Fruit fly (Drosophila melanogaster) whole organism, embryonic: ENCODE results near the gene DAAM.

Experiments used
- ATbp ChIP-seq: fragments of 200-800 bp; sonication (Bioruptor generic); optimal IDR thresholded peaks from 2 replicates; lab custom pipeline; 2017; ENCODE audit warnings: missing biosample characterization, mild to moderate bottlenecking, missing genetic modification characterization, missing genetic modification reagents
- Atf3 ChIP-seq: fragments of 200-800 bp; sonication (Bioruptor generic); optimal IDR thresholded peaks from 3 replicates; lab custom pipeline; 2016; ENCODE audit warnings: missing biosample characterization, missing genetic modification characterization
- Atf6 ChIP-seq: fragments of 200-800 bp; sonication (Bioruptor generic); IDR thresholded peaks from 2 replicates; pipeline ENCODE4 v1.3.6; 2022; ENCODE audit warnings: missing biosample characterization, missing genetic modification characterization
- CG10321 ChIP-seq: fragments of 200-800 bp; sonication (Bioruptor generic); IDR thresholded peaks from 2 replicates; pipeline ENCODE4 v1.3.6; 2022; ENCODE audit warnings: missing biosample characterization, missing genetic modification characterization
- CG11504 ChIP-seq: fragments of 200-800 bp; sonication (Bioruptor generic); optimal IDR thresholded peaks from 3 replicates; lab custom pipeline; 2019; ENCODE audit warnings: missing biosample characterization, mild to moderate bottlenecking, missing genetic modification characterization, moderate library complexity
- CG14441 ChIP-seq: fragments of 200-800 bp; sonication (Bioruptor generic); IDR thresholded peaks from 2 replicates; pipeline ENCODE4 v1.3.6; 2022; ENCODE audit warnings: missing biosample characterization, missing genetic modification characterization
- CG15514 ChIP-seq: fragments of 200-800 bp; sonication (Bioruptor generic); optimal IDR thresholded peaks from 3 replicates; lab custom pipeline; 2017; ENCODE audit warnings: missing biosample characterization, missing genetic modification characterization, mild to moderate bottlenecking, moderate library complexity, missing genetic modification reagents
- CG1602 ChIP-seq: fragments of 200-800 bp; sonication (Bioruptor generic); optimal IDR thresholded peaks from 3 replicates; lab custom pipeline; 2016; ENCODE audit warnings: missing biosample characterization, missing genetic modification characterization
- CG1603 ChIP-seq: fragments of 200-800 bp; sonication (Bioruptor generic); optimal IDR thresholded peaks from 2 replicates; lab custom pipeline; 2019; ENCODE audit warnings: missing biosample characterization, mild to moderate bottlenecking, missing genetic modification characterization, moderate library complexity
- CG17359 ChIP-seq: fragments of 200-800 bp; sonication (Bioruptor generic); optimal IDR thresholded peaks from 3 replicates; lab custom pipeline; 2018; ENCODE audit warnings: missing biosample characterization, mild to moderate bottlenecking, missing genetic modification characterization, moderate library complexity
- CG18476 ChIP-seq: fragments of 200-800 bp; sonication (Bioruptor generic); optimal IDR thresholded peaks from 2 replicates; lab custom pipeline; 2016; ENCODE audit warnings: missing biosample characterization, mild to moderate bottlenecking, missing genetic modification characterization
- CG18599 ChIP-seq: fragments of 200-800 bp; sonication (Bioruptor generic); optimal IDR thresholded peaks from 3 replicates; lab custom pipeline; 2017; ENCODE audit warnings: missing biosample characterization, missing genetic modification characterization, mild to moderate bottlenecking, moderate library complexity, missing genetic modification reagents
- CG18619 ChIP-seq: fragments of 200-800 bp; sonication (Bioruptor generic); optimal IDR thresholded peaks from 3 replicates; lab custom pipeline; 2017; ENCODE audit warnings: missing biosample characterization, mild to moderate bottlenecking, missing genetic modification characterization
- CG30020 ChIP-seq: fragments of 200-800 bp; optimal IDR thresholded peaks from 2 replicates; lab custom pipeline; 2019; ENCODE audit warnings: missing biosample characterization, mild to moderate bottlenecking, missing genetic modification characterization, moderate library complexity
- CG4854 ChIP-seq: fragments of 200-800 bp; sonication (Bioruptor generic); optimal IDR thresholded peaks from 2 replicates; lab custom pipeline; 2016; ENCODE audit warnings: missing biosample characterization, missing genetic modification characterization, inconsistent platforms
- CG6272 ChIP-seq: fragments of 200-800 bp; sonication (Bioruptor generic); IDR thresholded peaks from 2 replicates; pipeline ENCODE4 v1.3.6; 2022; ENCODE audit warnings: missing biosample characterization, missing genetic modification characterization
- CG6689 ChIP-seq: fragments of 200-800 bp; sonication (Bioruptor generic); IDR thresholded peaks from 2 replicates; pipeline ENCODE4 v1.3.6; 2022; ENCODE audit warnings: missing biosample characterization, missing genetic modification characterization
- Dip3 ChIP-seq: fragments of 200-800 bp; sonication (Bioruptor generic); optimal IDR thresholded peaks from 3 replicates; lab custom pipeline; 2016; ENCODE audit warnings: missing biosample characterization, missing genetic modification characterization
- Doc2 ChIP-seq: fragments of 200-800 bp; sonication (Bioruptor generic); IDR thresholded peaks from 2 replicates; pipeline ENCODE4 v1.3.6; 2022; ENCODE audit warnings: missing biosample characterization, missing genetic modification characterization
- H15 ChIP-seq: fragments of 200-800 bp; sonication (Bioruptor generic); IDR thresholded peaks from 3 replicates; pipeline ENCODE4 v1.3.6; 2022; ENCODE audit warnings: missing biosample characterization, missing genetic modification characterization
- H2.0 ChIP-seq: fragments of 200-800 bp; sonication (Bioruptor generic); IDR thresholded peaks from 2 replicates; pipeline ENCODE4 v1.3.6; 2022; ENCODE audit warnings: missing biosample characterization, missing genetic modification characterization
- HHEX ChIP-seq: fragments of 200-800 bp; sonication (Bioruptor generic); optimal IDR thresholded peaks from 3 replicates; lab custom pipeline; 2017; ENCODE audit warnings: missing biosample characterization, mild to moderate bottlenecking, missing genetic modification characterization, missing genetic modification reagents
- HLH3B ChIP-seq: fragments of 200-800 bp; sonication (Bioruptor generic); IDR thresholded peaks from 2 replicates; pipeline ENCODE4 v1.3.6; 2022; ENCODE audit warnings: missing biosample characterization, missing genetic modification characterization
- HLH4C ChIP-seq: fragments of 200-800 bp; sonication (Bioruptor generic); IDR thresholded peaks from 3 replicates; pipeline ENCODE4 v1.3.6; 2022; ENCODE audit warnings: missing biosample characterization, missing genetic modification characterization; ENCODE audit not compliant: partially characterized antibody
- HLH54F ChIP-seq: fragments of 200-800 bp; sonication (Bioruptor generic); optimal IDR thresholded peaks from 3 replicates; lab custom pipeline; 2016; ENCODE audit warnings: missing biosample characterization, missing genetic modification characterization
- HLHmδ ChIP-seq: fragments of 200-800 bp; sonication (Bioruptor generic); optimal IDR thresholded peaks from 2 replicates; lab custom pipeline; 2018; ENCODE audit warnings: missing biosample characterization, mild to moderate bottlenecking, missing genetic modification characterization, moderate library complexity
- Lpt ChIP-seq: fragments of >200 bp; optimal IDR thresholded peaks from 2 replicates; lab custom pipeline; 2018; ENCODE audit warnings: missing biosample characterization, missing genetic modification characterization
- MBD-R2 ChIP-seq: fragments of 200-800 bp; sonication (Bioruptor generic); IDR thresholded peaks from 2 replicates; pipeline ENCODE4 v1.3.6; 2022; ENCODE audit warnings: missing biosample characterization, missing genetic modification characterization
- NC2β ChIP-seq: fragments of 200-800 bp; sonication (Bioruptor generic); optimal IDR thresholded peaks from 2 replicates; lab custom pipeline; 2016; ENCODE audit warnings: missing biosample characterization, missing genetic modification characterization
- NfI ChIP-seq: fragments of 200-800 bp; sonication (Bioruptor generic); optimal IDR thresholded peaks from 3 replicates; lab custom pipeline; 2018; ENCODE audit warnings: missing biosample characterization, mild to moderate bottlenecking, missing genetic modification characterization, moderate library complexity
- Rfx ChIP-seq: fragments of 200-800 bp; sonication (Bioruptor generic); IDR thresholded peaks from 2 replicates; pipeline ENCODE4 v1.3.6; 2022; ENCODE audit warnings: missing biosample characterization, missing genetic modification characterization
- Side ChIP-seq: fragments of 200-800 bp; sonication (Bioruptor generic); optimal IDR thresholded peaks from 2 replicates; lab custom pipeline; 2016; ENCODE audit warnings: missing biosample characterization, missing genetic modification characterization
- Sin3A ChIP-seq: fragments of >200 bp; optimal IDR thresholded peaks from 2 replicates; lab custom pipeline; 2018
- Xbp1 ChIP-seq: fragments of 200-800 bp; sonication (Bioruptor generic); optimal IDR thresholded peaks from 3 replicates; lab custom pipeline; 2016; ENCODE audit warnings: missing biosample characterization, mild to moderate bottlenecking, missing genetic modification characterization
- ase ChIP-seq: fragments of 200-800 bp; sonication (Bioruptor generic); IDR thresholded peaks from 3 replicates; pipeline ENCODE4 v1.3.6; 2022; ENCODE audit warnings: missing biosample characterization, missing genetic modification characterization
- cas ChIP-seq: fragments of 200-800 bp; sonication (Bioruptor generic); IDR thresholded peaks from 2 replicates; pipeline ENCODE4 v1.3.6; 2022; ENCODE audit warnings: missing biosample characterization, missing genetic modification characterization
- corto ChIP-seq: fragments of 200-800 bp; sonication (Bioruptor generic); optimal IDR thresholded peaks from 2 replicates; lab custom pipeline; 2016; ENCODE audit warnings: missing biosample characterization, mild to moderate bottlenecking, missing genetic modification characterization, moderate library complexity
- disco-r ChIP-seq: fragments of 200-800 bp; sonication (Bioruptor generic); optimal IDR thresholded peaks from 2 replicates; lab custom pipeline; 2016; ENCODE audit warnings: missing biosample characterization, missing genetic modification characterization
- fd3F ChIP-seq: fragments of 200-800 bp; sonication (Bioruptor generic); optimal IDR thresholded peaks from 2 replicates; lab custom pipeline; 2018; ENCODE audit warnings: missing biosample characterization, mild to moderate bottlenecking, missing genetic modification characterization, moderate library complexity
- ftz-f1 ChIP-seq: fragments of 200-800 bp; sonication (Bioruptor generic); optimal IDR thresholded peaks from 2 replicates; lab custom pipeline; 2016; ENCODE audit warnings: missing biosample characterization, missing genetic modification characterization
- gt ChIP-seq: fragments of 200-800 bp; sonication (Bioruptor generic); IDR thresholded peaks from 2 replicates; pipeline ENCODE4 v1.3.6; 2022; ENCODE audit warnings: missing biosample characterization, missing genetic modification characterization
- ham ChIP-seq: fragments of 200-800 bp; sonication (Bioruptor generic); IDR thresholded peaks from 2 replicates; pipeline ENCODE4 v1.3.6; 2022; ENCODE audit warnings: missing biosample characterization, missing genetic modification characterization
- ind ChIP-seq: fragments of 200-800 bp; sonication (Bioruptor generic); optimal IDR thresholded peaks from 3 replicates; lab custom pipeline; 2016; ENCODE audit warnings: missing biosample characterization, missing genetic modification characterization
- lmd ChIP-seq: fragments of 200-800 bp; sonication (Bioruptor generic); IDR thresholded peaks from 2 replicates; pipeline ENCODE4 v1.3.6; 2022; ENCODE audit warnings: missing biosample characterization, missing genetic modification characterization
- nerfin-1 ChIP-seq: fragments of 200-800 bp; sonication (Bioruptor generic); optimal IDR thresholded peaks from 3 replicates; lab custom pipeline; 2019; ENCODE audit warnings: missing biosample characterization, mild to moderate bottlenecking, missing genetic modification characterization, moderate library complexity
- pb ChIP-seq: fragments of 200-800 bp; sonication (Bioruptor generic); optimal IDR thresholded peaks from 3 replicates; lab custom pipeline; 2016; ENCODE audit warnings: missing biosample characterization, missing genetic modification characterization
- pzg ChIP-seq: fragments of 200-800 bp; sonication (Bioruptor generic); optimal IDR thresholded peaks from 3 replicates; lab custom pipeline; 2018; ENCODE audit warnings: missing biosample characterization, mild to moderate bottlenecking, missing genetic modification characterization, moderate library complexity
- seq ChIP-seq: fragments of 200-800 bp; sonication (Bioruptor generic); IDR thresholded peaks from 2 replicates; pipeline ENCODE4 v1.3.6; 2022; ENCODE audit warnings: missing biosample characterization, missing genetic modification characterization
- sim ChIP-seq: fragments of 200-800 bp; sonication (Bioruptor generic); IDR thresholded peaks from 2 replicates; pipeline ENCODE4 v1.3.6; 2022; ENCODE audit warnings: missing biosample characterization, missing genetic modification characterization
- tll ChIP-seq, 2 experiments: fragments of 200-800 bp in 1 of 2; fragments of >200 bp in 1 of 2; sonication (Bioruptor generic) in 1 of 2; optimal IDR thresholded peaks; 2 replicates each; lab custom pipeline; 2017 to 2019; ENCODE audit warnings: missing biosample characterization in 2 of 2, missing genetic modification characterization in 2 of 2, mild to moderate bottlenecking in 1 of 2, moderate library complexity in 1 of 2
- z ChIP-seq: fragments of 200-800 bp; sonication (Bioruptor generic); IDR thresholded peaks from 3 replicates; pipeline ENCODE4 v1.3.6; 2022; ENCODE audit warnings: missing biosample characterization, missing genetic modification characterization
- zfh1 ChIP-seq: fragments of 200-800 bp; sonication (Bioruptor generic); IDR thresholded peaks from 3 replicates; pipeline ENCODE4 v1.3.6; 2022; ENCODE audit warnings: missing biosample characterization, missing genetic modification characterization

DAAM gene

DNA sequence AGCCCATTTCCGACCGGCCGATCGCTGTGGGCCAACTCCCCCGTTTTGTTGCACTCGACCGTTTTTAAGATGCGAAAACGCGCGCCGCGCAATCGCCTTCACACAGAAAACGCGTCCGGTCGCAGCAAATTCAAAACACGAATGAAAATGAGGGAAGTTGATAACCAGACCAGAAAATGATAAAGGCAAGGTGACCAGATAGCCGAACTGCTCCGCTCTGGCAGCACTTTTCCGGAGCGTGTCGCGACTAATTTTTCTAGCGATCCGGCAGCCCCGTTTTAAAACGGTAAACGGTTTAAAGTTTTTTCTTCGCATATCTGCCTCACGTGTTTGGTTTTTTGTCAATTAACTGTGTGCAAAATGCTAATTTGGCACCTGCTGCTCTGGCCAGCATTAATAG lies at the start of gene DAAM (continued):
- TF ChIP-seq HLHmδ (GFP tag; lab: Kevin White, UChicago) (no peak), zfh1 (GFP tag; lab: Robert Waterston, UW) (peak; percentile 58; the same call in 2 of the 3 replicates), CG14441 (GFP tag; lab: Robert Waterston, UW) (peak; percentile 38), disco-r (peak; percentile 7), nerfin-1 (peak; percentile 9), CG17359 (tag; lab: Kevin White, UChicago) (peak; percentile 6), MBD-R2 (GFP tag; lab: Robert Waterston, UW) (peak; percentile 84), CG1603 (peak; percentile 89), Rfx (GFP tag; lab: Robert Waterston, UW) (peak; percentile 78), seq (GFP tag; lab: Robert Waterston, UW) (no peak), ftz-f1 (GFP tag; lab: Kevin White, UChicago) (peak; percentile 23), lmd (GFP tag; lab: Robert Waterston, UW) (no peak), fd3F (GFP tag; lab: Kevin White, UChicago) (peak; percentile 23), CG10321 (no peak), CG6272 (GFP tag; lab: Robert Waterston, UW) (no peak), Dip3 (GFP tag; lab: Kevin White, UChicago) (peak; percentile 29), NfI (GFP tag; lab: Kevin White, UChicago) (peak; percentile 68), Atf6 (GFP tag; lab: Robert Waterston, UW) (peak; percentile 28; the same call in 1 of the 2 replicates), CG1602 (GFP tag; lab: Kevin White, UChicago) (no peak), pzg (GFP tag; lab: Kevin White, UChicago) (peak; percentile 87), ATbp (GFP tag; lab: Kevin White, UChicago) (no peak), H2.0 (no peak), Side (GFP tag; lab: Kevin White, UChicago) (no peak), HLH4C (GFP tag; lab: Robert Waterston, UW) (peak; percentile 55), HHEX (GFP tag; lab: Kevin White, UChicago) (peak; percentile 50), Xbp1 (GFP tag; lab: Kevin White, UChicago) (peak; percentile 20), CG11504 (tag; lab: Kevin White, UChicago) (no peak), NC2β (GFP tag; lab: Kevin White, UChicago) (peak; percentile 51), ase (GFP tag; lab: Robert Waterston, UW) (no peak), CG18476 (GFP tag; lab: Kevin White, UChicago) (no peak), ind (peak; percentile 7), sim (GFP tag; lab: Robert Waterston, UW) (no peak), corto (GFP tag; lab: Kevin White, UChicago) (no peak), CG15514 (GFP tag; lab: Kevin White, UChicago) (peak; percentile 91), Doc2 (no peak), z (GFP tag; lab: Robert Waterston, UW) (no peak), CG18619 (GFP tag; lab: Kevin White, UChicago) (peak; percentile 48), Atf3 (GFP tag; lab: Kevin White, UChicago) (no peak), cas (no peak), Lpt (no peak), ham (GFP tag; lab: Robert Waterston, UW) (no peak), CG18599 (GFP tag; lab: Kevin White, UChicago) (peak; percentile 31), pb (GFP tag; lab: Kevin White, UChicago) (no peak), tll (GFP tag; optimal IDR thresholded peaks at IDR 0.05; lab: Kevin White, UChicago) (no peak), CG4854 (GFP tag; lab: Kevin White, UChicago) (no peak), H15 (GFP tag; lab: Robert Waterston, UW) (peak; percentile 27; the same call in 1 of the 3 replicates), HLH3B (GFP tag; lab: Robert Waterston, UW) (0 out of 2 replicates have a peak, but pooled peaks have one; percentile 27), gt (GFP tag; lab: Robert Waterston, UW) (no peak), CG6689 (GFP tag; lab: Robert Waterston, UW) (no peak), Sin3A (lab: Kevin White, UChicago) (peak; percentile 32), CG30020 (tag; lab: Kevin White, UChicago) (no peak), HLH54F (no peak)
